Worm (Caenorhabditis elegans): ENCODE data around the gene F43C11.6.

- TF ChIP-seq ceh-9 (tag; optimal IDR thresholded peaks at IDR 0.05) (no peak), ztf-11 (tag; optimal IDR thresholded peaks at IDR 0.05) (no peak), pha-4 (tag; optimal IDR thresholded peaks at IDR 0.05) (no peak), nhr-28 (tag; optimal IDR thresholded peaks at IDR 0.05) (no peak), ama-1 (optimal IDR thresholded peaks at IDR 0.05) (no peak)
Observed at ce11 chrII:2377751-2378150, 35.5 kb downstream of the F43C11.6 start, which contains the start of gene F16G10.6.
